Worm (Caenorhabditis elegans): ENCODE data around the gene B0563.8.

DNA sequence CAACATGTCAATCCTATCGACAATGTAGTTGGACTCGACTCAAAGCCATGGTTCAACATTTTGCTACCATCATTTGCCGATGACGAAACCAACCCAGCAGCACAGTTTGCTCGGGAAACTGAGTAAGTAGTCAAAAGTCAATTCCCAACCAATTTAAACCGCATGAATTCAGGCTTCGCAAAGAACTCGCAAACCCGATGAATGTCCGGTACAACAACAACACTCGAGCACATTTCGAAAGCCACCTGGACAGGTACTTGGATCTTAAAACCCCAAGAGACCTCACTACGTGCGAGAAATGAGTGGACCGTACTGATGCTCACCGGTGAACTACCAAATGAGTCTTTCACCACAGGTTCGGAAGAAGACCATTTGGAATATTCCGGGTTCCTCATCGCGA, 19.8 kb upstream of the B0563.8 start:
- TF ChIP-seq ama-1 (optimal IDR thresholded peaks at IDR 0.05) (no peak), tbx-11 (GFP tag; IDR thresholded peaks at IDR 0.05) (no peak), pes-1 (GFP tag; IDR thresholded peaks at IDR 0.05) (no peak), tbx-37 (GFP tag; conservative IDR thresholded peaks at IDR 0.05) (no peak), hnd-1 (tag; optimal IDR thresholded peaks at IDR 0.05) (no peak), ets-7 (tag; optimal IDR thresholded peaks at IDR 0.05) (no peak), B0310.2 (tag; optimal IDR thresholded peaks at IDR 0.05) (no peak), F13C5.2 (tag; optimal IDR thresholded peaks at IDR 0.05) (no peak), ceh-13 (GFP tag; optimal IDR thresholded peaks at IDR 0.05) (no peak), flt-1 (GFP tag; IDR thresholded peaks at IDR 0.05) (no peak), sea-1 (GFP tag; conservative IDR thresholded peaks at IDR 0.05) (no peak), scrt-1 (GFP tag; IDR thresholded peaks at IDR 0.05) (no peak), hmbx-1 (tag; optimal IDR thresholded peaks at IDR 0.05) (no peak)

Data from whole organism, early embryonic.